Fruit fly (Drosophila melanogaster) whole organism, embryonic: ENCODE results near the gene CG8142.

Experiments used
- Ada2b ChIP-seq: fragments of 200-800 bp; sonication (Bioruptor generic); IDR thresholded peaks from 2 replicates; pipeline ENCODE4 v1.3.6; 2022; ENCODE audit warnings: missing biosample characterization, missing genetic modification characterization
- Bgb ChIP-seq: fragments of 200-800 bp; sonication (Bioruptor generic); IDR thresholded peaks from 2 replicates; pipeline ENCODE4 v1.3.6; 2022; ENCODE audit warnings: missing biosample characterization, missing genetic modification characterization; ENCODE audit not compliant: partially characterized antibody
- CG13287 ChIP-seq: fragments of 200-800 bp; sonication (Bioruptor generic); IDR thresholded peaks from 2 replicates; pipeline ENCODE4 v1.3.6; 2022; ENCODE audit warnings: missing biosample characterization, missing genetic modification characterization; ENCODE audit not compliant: partially characterized antibody
- CG13424 ChIP-seq: fragments of 200-800 bp; sonication (Bioruptor generic); optimal IDR thresholded peaks from 2 replicates; lab custom pipeline; 2019; ENCODE audit warnings: missing biosample characterization, mild to moderate bottlenecking, missing genetic modification characterization, moderate library complexity
- CG14710 ChIP-seq: fragments of 200-800 bp; sonication (Bioruptor generic); optimal IDR thresholded peaks from 3 replicates; lab custom pipeline; 2019; ENCODE audit warnings: missing biosample characterization, mild to moderate bottlenecking, missing genetic modification characterization, moderate library complexity
- CG15269 ChIP-seq: fragments of 200-800 bp; sonication (Bioruptor generic); optimal IDR thresholded peaks from 2 replicates; lab custom pipeline; 2018; ENCODE audit warnings: missing biosample characterization, mild to moderate bottlenecking, missing genetic modification characterization, moderate library complexity
- CG1603 ChIP-seq: fragments of 200-800 bp; sonication (Bioruptor generic); optimal IDR thresholded peaks from 2 replicates; lab custom pipeline; 2019; ENCODE audit warnings: missing biosample characterization, mild to moderate bottlenecking, missing genetic modification characterization, moderate library complexity
- CG1647 ChIP-seq: fragments of 200-800 bp; sonication (Bioruptor generic); optimal IDR thresholded peaks from 3 replicates; lab custom pipeline; 2016; ENCODE audit warnings: missing biosample characterization, missing genetic modification characterization
- CG16813 ChIP-seq: fragments of 200-800 bp; sonication (Bioruptor generic); IDR thresholded peaks from 3 replicates; pipeline ENCODE4 v1.3.6; 2022; ENCODE audit warnings: missing biosample characterization, missing genetic modification characterization; ENCODE audit not compliant: partially characterized antibody
- CG18599 ChIP-seq: fragments of 200-800 bp; sonication (Bioruptor generic); optimal IDR thresholded peaks from 3 replicates; lab custom pipeline; 2017; ENCODE audit warnings: missing biosample characterization, missing genetic modification characterization, mild to moderate bottlenecking, moderate library complexity, missing genetic modification reagents
- CG2202 ChIP-seq: fragments of 200-800 bp; sonication (Bioruptor generic); optimal IDR thresholded peaks from 2 replicates; lab custom pipeline; 2018; ENCODE audit warnings: missing biosample characterization, mild to moderate bottlenecking, missing genetic modification characterization
- CG34422 ChIP-seq: fragments of 200-800 bp; sonication (Bioruptor generic); IDR thresholded peaks from 3 replicates; pipeline ENCODE4 v1.3.6; 2022; ENCODE audit warnings: missing biosample characterization, missing genetic modification characterization
- CG3847 ChIP-seq: fragments of 200-800 bp; sonication (Bioruptor generic); IDR thresholded peaks from 2 replicates; pipeline ENCODE4 v1.3.6; 2022; ENCODE audit warnings: missing biosample characterization, missing genetic modification characterization
- CG3995 ChIP-seq: fragments of 200-800 bp; sonication (Bioruptor generic); optimal IDR thresholded peaks from 3 replicates; lab custom pipeline; 2016; ENCODE audit warnings: missing biosample characterization, missing genetic modification characterization
- CG8290 ChIP-seq, 3 experiments: fragments of 200-800 bp; sonication (Bioruptor generic); optimal IDR thresholded peaks; 2 replicates each; lab custom pipeline; 2016 to 2019; ENCODE audit warnings: missing biosample characterization in 3 of 3, missing genetic modification characterization in 3 of 3, mild to moderate bottlenecking in 2 of 3, moderate library complexity in 1 of 3
- Chrac-16 ChIP-seq: fragments of 200-800 bp; sonication (Bioruptor generic); optimal IDR thresholded peaks from 3 replicates; lab custom pipeline; 2016; ENCODE audit warnings: missing biosample characterization, missing genetic modification characterization
- Dfd ChIP-seq, 2 experiments: fragments of >200 bp; optimal IDR thresholded peaks; 2 replicates each; lab custom pipeline; 2017; ENCODE audit warnings: missing biosample characterization in 2 of 2, missing genetic modification characterization in 2 of 2
- Dip3 ChIP-seq: fragments of 200-800 bp; sonication (Bioruptor generic); optimal IDR thresholded peaks from 3 replicates; lab custom pipeline; 2016; ENCODE audit warnings: missing biosample characterization, missing genetic modification characterization
- Dll ChIP-seq: fragments of 200-800 bp; sonication (Bioruptor generic); IDR thresholded peaks from 4 replicates; pipeline ENCODE4 v1.3.6; 2022; ENCODE audit warnings: missing biosample characterization, missing genetic modification characterization; ENCODE audit not compliant: partially characterized antibody
- E2f2 ChIP-seq: fragments of 200-800 bp; sonication (Bioruptor generic); IDR thresholded peaks from 2 replicates; pipeline ENCODE4 v1.3.6; 2022; ENCODE audit warnings: missing biosample characterization, missing genetic modification characterization
- Ets65A ChIP-seq: fragments of 200-800 bp; sonication (Bioruptor generic); peaks from one replicate; lab custom pipeline; 2016; ENCODE audit warnings: missing biosample characterization, missing genetic modification characterization
- Fer1 ChIP-seq: fragments of 200-800 bp; sonication (Bioruptor generic); optimal IDR thresholded peaks from 2 replicates; lab custom pipeline; 2017; ENCODE audit warnings: missing biosample characterization, mild to moderate bottlenecking, missing genetic modification characterization
- HLH4C ChIP-seq: fragments of 200-800 bp; sonication (Bioruptor generic); IDR thresholded peaks from 3 replicates; pipeline ENCODE4 v1.3.6; 2022; ENCODE audit warnings: missing biosample characterization, missing genetic modification characterization; ENCODE audit not compliant: partially characterized antibody
- HLH54F ChIP-seq: fragments of 200-800 bp; sonication (Bioruptor generic); optimal IDR thresholded peaks from 3 replicates; lab custom pipeline; 2016; ENCODE audit warnings: missing biosample characterization, missing genetic modification characterization
- Kr ChIP-seq: fragments of 200-800 bp; sonication (Bioruptor generic); optimal IDR thresholded peaks from 2 replicates; lab custom pipeline; 2017; ENCODE audit warnings: missing biosample characterization, mild to moderate bottlenecking, missing genetic modification characterization
- Lpt ChIP-seq: fragments of >200 bp; optimal IDR thresholded peaks from 2 replicates; lab custom pipeline; 2018; ENCODE audit warnings: missing biosample characterization, missing genetic modification characterization
- Myb ChIP-seq: fragments of 200-800 bp; sonication (Bioruptor generic); optimal IDR thresholded peaks from 2 replicates; lab custom pipeline; 2016; ENCODE audit warnings: missing biosample characterization, missing genetic modification characterization
- Nf-YA ChIP-seq: fragments of 200-800 bp; sonication (Bioruptor generic); IDR thresholded peaks from 2 replicates; pipeline ENCODE4 v1.3.6; 2022; ENCODE audit warnings: missing biosample characterization, missing genetic modification characterization
- Pdp1 ChIP-seq, 2 experiments: fragments of 200-800 bp; sonication (Bioruptor generic); optimal IDR thresholded peaks; 3 replicates each; lab custom pipeline; 2016; ENCODE audit warnings: missing biosample characterization in 2 of 2, missing genetic modification characterization in 2 of 2, mild to moderate bottlenecking in 1 of 2, moderate library complexity in 1 of 2
- Ravus ChIP-seq: fragments of 200-800 bp; sonication (Bioruptor generic); IDR thresholded peaks from 2 replicates; pipeline ENCODE4 v1.3.6; 2022; ENCODE audit warnings: missing biosample characterization, missing genetic modification characterization
- az2 ChIP-seq: fragments of 200-800 bp; sonication (Bioruptor generic); optimal IDR thresholded peaks from 3 replicates; lab custom pipeline; 2016; ENCODE audit warnings: missing biosample characterization, missing genetic modification characterization
- cas ChIP-seq: fragments of 200-800 bp; sonication (Bioruptor generic); IDR thresholded peaks from 2 replicates; pipeline ENCODE4 v1.3.6; 2022; ENCODE audit warnings: missing biosample characterization, missing genetic modification characterization
- corto ChIP-seq: fragments of 200-800 bp; sonication (Bioruptor generic); optimal IDR thresholded peaks from 2 replicates; lab custom pipeline; 2016; ENCODE audit warnings: missing biosample characterization, mild to moderate bottlenecking, missing genetic modification characterization, moderate library complexity
- crp ChIP-seq, 2 experiments: fragments of 200-800 bp; sonication (Bioruptor generic); optimal IDR thresholded peaks; 2 replicates in 1 of 2; 3 replicates in 1 of 2; lab custom pipeline; 2017; ENCODE audit warnings: missing biosample characterization in 2 of 2, missing genetic modification characterization in 2 of 2, mild to moderate bottlenecking in 1 of 2, moderate library complexity in 1 of 2
- da ChIP-seq: fragments of 200-800 bp; sonication (Bioruptor generic); optimal IDR thresholded peaks from 2 replicates; lab custom pipeline; 2016; ENCODE audit warnings: missing biosample characterization, missing genetic modification characterization
- dmrt11E ChIP-seq: fragments of 200-800 bp; sonication (Bioruptor generic); optimal IDR thresholded peaks from 3 replicates; lab custom pipeline; 2018; ENCODE audit warnings: missing biosample characterization, mild to moderate bottlenecking, missing genetic modification characterization, moderate library complexity
- fd96Cb ChIP-seq: fragments of 200-800 bp; sonication (Bioruptor generic); optimal IDR thresholded peaks from 2 replicates; lab custom pipeline; 2018; ENCODE audit warnings: missing biosample characterization, mild to moderate bottlenecking, missing genetic modification characterization, moderate library complexity
- fu2 ChIP-seq: fragments of 200-800 bp; sonication (Bioruptor generic); optimal IDR thresholded peaks from 2 replicates; lab custom pipeline; 2016; ENCODE audit warnings: missing biosample characterization, missing genetic modification characterization
- ham ChIP-seq: fragments of 200-800 bp; sonication (Bioruptor generic); IDR thresholded peaks from 2 replicates; pipeline ENCODE4 v1.3.6; 2022; ENCODE audit warnings: missing biosample characterization, missing genetic modification characterization
- lola ChIP-seq, 3 experiments: fragments of >200 bp in 2 of 3; fragments of 200-800 bp in 1 of 3; sonication (Bioruptor generic) in 1 of 3; optimal IDR thresholded peaks; 2 replicates each; lab custom pipeline; 2017 to 2019; ENCODE audit warnings: missing biosample characterization in 3 of 3, missing genetic modification characterization in 3 of 3, mild to moderate bottlenecking in 1 of 3, moderate library complexity in 1 of 3
- mirr ChIP-seq: fragments of 200-800 bp; sonication (Bioruptor generic); optimal IDR thresholded peaks from 3 replicates; lab custom pipeline; 2018; ENCODE audit warnings: missing biosample characterization, mild to moderate bottlenecking, missing genetic modification characterization
- mld ChIP-seq: fragments of 200-800 bp; sonication (Bioruptor generic); IDR thresholded peaks from 3 replicates; pipeline ENCODE4 v1.3.6; 2022; ENCODE audit warnings: missing biosample characterization, missing genetic modification characterization; ENCODE audit not compliant: partially characterized antibody
- pb ChIP-seq: fragments of 200-800 bp; sonication (Bioruptor generic); optimal IDR thresholded peaks from 3 replicates; lab custom pipeline; 2016; ENCODE audit warnings: missing biosample characterization, missing genetic modification characterization
- phol ChIP-seq: fragments of 200-800 bp; sonication (Bioruptor generic); optimal IDR thresholded peaks from 3 replicates; lab custom pipeline; 2018; ENCODE audit warnings: missing biosample characterization, mild to moderate bottlenecking, missing genetic modification characterization, moderate library complexity
- ro ChIP-seq: fragments of 200-800 bp; sonication (Bioruptor generic); IDR thresholded peaks from 2 replicates; pipeline ENCODE4 v1.3.6; 2022; ENCODE audit warnings: missing biosample characterization, missing genetic modification characterization
- sens-2 ChIP-seq: fragments of 200-800 bp; sonication (Bioruptor generic); IDR thresholded peaks from 2 replicates; pipeline ENCODE4 v1.3.6; 2022; ENCODE audit warnings: missing biosample characterization, missing genetic modification characterization
- sim ChIP-seq: fragments of 200-800 bp; sonication (Bioruptor generic); IDR thresholded peaks from 2 replicates; pipeline ENCODE4 v1.3.6; 2022; ENCODE audit warnings: missing biosample characterization, missing genetic modification characterization
- stwl ChIP-seq: fragments of 200-800 bp; sonication (Bioruptor generic); optimal IDR thresholded peaks from 3 replicates; lab custom pipeline; 2018; ENCODE audit warnings: missing biosample characterization, mild to moderate bottlenecking, missing genetic modification characterization, moderate library complexity
- wek ChIP-seq: fragments of 200-800 bp; sonication (Bioruptor generic); optimal IDR thresholded peaks from 3 replicates; lab custom pipeline; 2018; ENCODE audit warnings: missing biosample characterization, mild to moderate bottlenecking, missing genetic modification characterization, moderate library complexity
- zf30C ChIP-seq: fragments of 200-800 bp; sonication (Bioruptor generic); optimal IDR thresholded peaks from 3 replicates; lab custom pipeline; 2018; ENCODE audit warnings: missing biosample characterization, mild to moderate bottlenecking, missing genetic modification characterization

CG8142 gene

dm6 chrX:17841923-17842322 is 2.6 kb downstream of the CG8142 start, which contains the start of gene Taf9 (continued):
- TF ChIP-seq mld (peak; percentile 60; the same call in 2 of the 3 replicates), Myb (GFP tag; lab: Kevin White, UChicago) (peak; percentile 97), Ets65A (GFP tag; lab: Kevin White, UChicago) (peak; percentile 94), CG14710 (tag; lab: Kevin White, UChicago) (peak; percentile 29), CG13287 (GFP tag; lab: Robert Waterston, UW) (peak; percentile 95), sim (GFP tag; lab: Robert Waterston, UW) (no peak), CG13424 (tag; lab: Kevin White, UChicago) (no peak), mirr (GFP tag; lab: Kevin White, UChicago) (no peak), phol (tag; lab: Kevin White, UChicago) (peak; percentile 71), CG16813 (GFP tag; lab: Robert Waterston, UW) (peak; percentile 89), HLH4C (GFP tag; lab: Robert Waterston, UW) (peak; percentile 85), CG1603 (tag; lab: Kevin White, UChicago) (peak; percentile 56), CG18599 (no peak), E2f2 (GFP tag; lab: Robert Waterston, UW) (peak; percentile 79), wek (no peak), ham (GFP tag; lab: Robert Waterston, UW) (no peak), az2 (GFP tag; lab: Kevin White, UChicago) (no peak), cas (GFP tag; lab: Robert Waterston, UW) (no peak), Ada2b (no peak), CG3995 (GFP tag; lab: Kevin White, UChicago) (no peak), stwl (peak; percentile 49), sens-2 (no peak), Nf-YA (GFP tag; lab: Robert Waterston, UW) (no peak), Fer1 (GFP tag; lab: Kevin White, UChicago) (no peak), Dfd (GFP tag; optimal IDR thresholded peaks at IDR 0.05; lab: Kevin White, UChicago) (no peak), Dip3 (GFP tag; lab: Kevin White, UChicago) (no peak), Kr (GFP tag; lab: Kevin White, UChicago) (no peak), Chrac-16 (GFP tag; lab: Kevin White, UChicago) (no peak), Ravus (GFP tag; lab: Robert Waterston, UW) (no peak), da (GFP tag; lab: Kevin White, UChicago) (no peak), crp (GFP tag; optimal IDR thresholded peaks at IDR 0.05; lab: Kevin White, UChicago) (peak in 1 of 2 experiments; percentile 26), ro (GFP tag; lab: Robert Waterston, UW) (no peak), HLH54F (GFP tag; lab: Kevin White, UChicago) (no peak), Bgb (GFP tag; lab: Robert Waterston, UW) (peak; percentile 95), CG34422 (GFP tag; lab: Robert Waterston, UW) (0 out of 3 replicates have a peak, but pooled peaks have one; percentile 50), CG1647 (GFP tag; lab: Kevin White, UChicago) (no peak), Lpt (GFP tag; lab: Kevin White, UChicago) (no peak), CG15269 (tag; lab: Kevin White, UChicago) (no peak), dmrt11E (tag; lab: Kevin White, UChicago) (no peak), CG2202 (no peak), zf30C (GFP tag; lab: Kevin White, UChicago) (no peak), lola (GFP tag; optimal IDR thresholded peaks at IDR 0.05; lab: Kevin White, UChicago) (no peak), fd96Cb (tag; lab: Kevin White, UChicago) (no peak), fu2 (GFP tag; lab: Kevin White, UChicago) (no peak), Dll (GFP tag; lab: Robert Waterston, UW) (peak; percentile 85), Pdp1 (GFP tag; optimal IDR thresholded peaks at IDR 0.05; lab: Kevin White, UChicago) (peak in 1 of 2 experiments; percentile 20), CG8290 (GFP tag; optimal IDR thresholded peaks at IDR 0.05; lab: Kevin White, UChicago) (no peak), CG8290 (tag; optimal IDR thresholded peaks at IDR 0.05; lab: Kevin White, UChicago) (peak in 1 of 2 experiments; percentile 31), pb (GFP tag; lab: Kevin White, UChicago) (no peak), corto (GFP tag; lab: Kevin White, UChicago) (no peak), CG3847 (GFP tag; lab: Robert Waterston, UW) (peak; percentile 79)
